Fruit fly (Drosophila melanogaster): ENCODE data around the gene CG8757.

CG8757 gene

DNA sequence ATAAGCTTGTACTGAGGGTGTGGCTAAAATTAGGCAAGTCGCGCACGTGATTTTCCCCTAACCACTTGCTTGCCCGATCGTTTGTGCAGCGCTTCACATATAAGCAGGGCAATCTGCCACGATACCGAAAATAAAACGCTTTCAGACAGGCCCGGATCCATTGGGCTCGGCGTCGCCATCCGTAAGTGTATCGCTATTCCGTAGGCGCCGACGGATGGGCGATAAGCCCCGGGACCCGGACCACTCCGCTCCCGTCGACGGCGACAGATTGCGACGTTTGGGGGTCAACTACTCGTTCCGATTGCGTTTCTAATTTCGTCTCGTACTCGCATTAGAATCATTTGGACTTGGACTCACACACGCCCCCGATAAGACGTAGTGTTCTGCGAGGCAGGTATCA, 20.4 kb upstream of the CG8757 start (continued):
- TF ChIP-seq vfl (GFP tag; optimal IDR thresholded peaks at IDR 0.05) (peak; percentile 67), ac (GFP tag; optimal IDR thresholded peaks at IDR 0.05) (peak; percentile 4), gem (tag; optimal IDR thresholded peaks at IDR 0.05) (peak; percentile 87), CG12219 (GFP tag; optimal IDR thresholded peaks at IDR 0.05) (peak; percentile 75), CG11560 (tag; IDR thresholded peaks at IDR 0.05) (peak; percentile 87; the same call in 2 of the 3 replicates), CG6654 (GFP tag; optimal IDR thresholded peaks at IDR 0.05) (no peak), Oli (tag; optimal IDR thresholded peaks at IDR 0.05) (peak; percentile 77), unpg (GFP tag; optimal IDR thresholded peaks at IDR 0.05) (peak; percentile 83), sisA (GFP tag; IDR thresholded peaks at IDR 0.05) (no peak; the same call in 1 of the 2 replicates), CG30403 (GFP tag; optimal IDR thresholded peaks at IDR 0.05) (peak; percentile 88), Hr51 (GFP tag; optimal IDR thresholded peaks at IDR 0.05) (peak; percentile 74 to 78), dpn (GFP tag; optimal IDR thresholded peaks at IDR 0.05) (peak; percentile 91 to 96), CG8359 (GFP tag; optimal IDR thresholded peaks at IDR 0.05; ENCODE audit: borderline replicate concordance) (no peak), CG14860 (GFP tag; IDR thresholded peaks at IDR 0.05; ENCODE audit: partially characterized antibody) (0 out of 3 replicates have a peak, but pooled peaks have one; percentile 41), CG8290 (GFP tag; optimal IDR thresholded peaks at IDR 0.05) (peak; percentile 65), CG8290 (tag; optimal IDR thresholded peaks at IDR 0.05) (peak in 1 of 2 experiments; percentile 99), CG31441 (GFP tag; IDR thresholded peaks at IDR 0.05) (peak; percentile 56; the same call in 1 of the 2 replicates), hkb (optimal IDR thresholded peaks at IDR 0.05) (no peak), hkb (GFP tag; IDR thresholded peaks at IDR 0.05) (no peak), grn (GFP tag; optimal IDR thresholded peaks at IDR 0.05) (peak; percentile 22), slp2 (GFP tag; optimal IDR thresholded peaks at IDR 0.05) (peak; percentile 71), phol (tag; optimal IDR thresholded peaks at IDR 0.05) (peak; percentile 67), Opbp (GFP tag; IDR thresholded peaks at IDR 0.05; ENCODE audit: partially characterized antibody) (peak; percentile 92), row (GFP tag; IDR thresholded peaks at IDR 0.05) (peak; percentile 99), Sry-δ (GFP tag; optimal IDR thresholded peaks at IDR 0.05) (no peak), tgo (GFP tag; IDR thresholded peaks at IDR 0.05) (peak; percentile 81), sqz (GFP tag; optimal IDR thresholded peaks at IDR 0.05) (no peak), Dfd (GFP tag; optimal IDR thresholded peaks at IDR 0.05) (no peak), tio (GFP tag; optimal IDR thresholded peaks at IDR 0.05) (peak; percentile 52), CG1792 (GFP tag; optimal IDR thresholded peaks at IDR 0.05) (no peak), CG18262 (tag; optimal IDR thresholded peaks at IDR 0.05) (no peak), gsb-n (tag; optimal IDR thresholded peaks at IDR 0.05) (peak; percentile 63), Hsf (GFP tag; optimal IDR thresholded peaks at IDR 0.05) (peak; percentile 89), CG13894 (tag; optimal IDR thresholded peaks at IDR 0.05) (no peak), Dp (GFP tag; optimal IDR thresholded peaks at IDR 0.05) (no peak), Nf-YC (tag; optimal IDR thresholded peaks at IDR 0.05) (no peak), CG4282 (GFP tag; optimal IDR thresholded peaks at IDR 0.05) (peak; percentile 84), CG11085 (GFP tag; IDR thresholded peaks at IDR 0.05) (peak; percentile 87), CG18599 (GFP tag; optimal IDR thresholded peaks at IDR 0.05) (no peak), Sox102F (GFP tag; optimal IDR thresholded peaks at IDR 0.05) (peak; percentile 86), CG10321 (GFP tag; IDR thresholded peaks at IDR 0.05) (0 out of 2 replicates have a peak, but pooled peaks have one; percentile 57), Dip2 (GFP tag; IDR thresholded peaks at IDR 0.05) (no peak), nau (GFP tag; optimal IDR thresholded peaks at IDR 0.05) (no peak), Mrtf (GFP tag; IDR thresholded peaks at IDR 0.05) (peak; percentile 98), CG10959 (GFP tag; IDR thresholded peaks at IDR 0.05) (no peak), CG32532 (GFP tag; IDR thresholded peaks at IDR 0.05) (peak; percentile 91), cas (GFP tag; IDR thresholded peaks at IDR 0.05) (peak; percentile 63; the same call in 1 of the 2 replicates), CG2202 (tag; optimal IDR thresholded peaks at IDR 0.05) (no peak), dimm (GFP tag; IDR thresholded peaks at IDR 0.05) (peak; percentile 89), MBD-R2 (GFP tag; IDR thresholded peaks at IDR 0.05) (no peak), CG4328 (GFP tag; optimal IDR thresholded peaks at IDR 0.05) (peak; percentile 37)
